Fruit fly (Drosophila melanogaster) whole organism, wandering third instar larva: ENCODE measurements around the gene CG12974.

ENCODE experiments used
- Abd-B ChIP-seq: fragments of >200 bp; optimal IDR thresholded peaks from 2 replicates; lab custom pipeline; 2017; ENCODE audit warnings: missing biosample characterization, missing genetic modification characterization
- CG32264 ChIP-seq: fragments of 200-800 bp; sonication (Bioruptor generic); optimal IDR thresholded peaks from 2 replicates; lab custom pipeline; 2016; ENCODE audit warnings: missing biosample characterization, missing genetic modification characterization
- Dfd ChIP-seq: fragments of >200 bp; optimal IDR thresholded peaks from 2 replicates; lab custom pipeline; 2017; ENCODE audit warnings: missing biosample characterization, missing genetic modification characterization
- GATAd ChIP-seq: sonication (Bioruptor generic); optimal IDR thresholded peaks from 2 replicates; lab custom pipeline; 2016; ENCODE audit warnings: missing biosample characterization, missing genetic modification characterization
- HLH106 ChIP-seq: fragments of 200-800 bp; optimal IDR thresholded peaks from 3 replicates; lab custom pipeline; 2019; ENCODE audit warnings: missing biosample characterization, mild to moderate bottlenecking, missing genetic modification characterization, moderate library complexity
- Hnf4 ChIP-seq: fragments of 200-800 bp; sonication (Bioruptor generic); optimal IDR thresholded peaks from 2 replicates; lab custom pipeline; 2016; ENCODE audit warnings: missing biosample characterization, mild to moderate bottlenecking, missing genetic modification characterization
- Hr78 ChIP-seq: fragments of >200 bp; optimal IDR thresholded peaks from 2 replicates; lab custom pipeline; 2017; ENCODE audit warnings: missing biosample characterization, missing genetic modification characterization
- Hr83 ChIP-seq: fragments of 200-300 bp; sonication (Bioruptor generic); optimal IDR thresholded peaks from 2 replicates; lab custom pipeline; 2016; ENCODE audit warnings: missing biosample characterization, mild to moderate bottlenecking, missing genetic modification characterization, moderate library complexity; ENCODE audit not compliant: poor library complexity, severe bottlenecking
- Jra ChIP-seq: sonication (Bioruptor generic); optimal IDR thresholded peaks from 2 replicates; lab custom pipeline; 2016; ENCODE audit warnings: missing biosample characterization, missing genetic modification characterization
- Mio ChIP-seq: sonication (Bioruptor generic); optimal IDR thresholded peaks from 2 replicates; lab custom pipeline; 2016; ENCODE audit warnings: missing biosample characterization, missing genetic modification characterization
- Myc ChIP-seq: fragments of >200 bp; optimal IDR thresholded peaks from 2 replicates; lab custom pipeline; 2017
- OdsH ChIP-seq: fragments of 200-800 bp; sonication (Bioruptor generic); optimal IDR thresholded peaks from 2 replicates; lab custom pipeline; 2016; ENCODE audit warnings: missing biosample characterization, mild to moderate bottlenecking, missing genetic modification characterization
- Rel ChIP-seq, 2 experiments: fragments of 200-800 bp; sonication (Bioruptor generic) in 1 of 2; optimal IDR thresholded peaks; 2 replicates in 1 of 2; 3 replicates in 1 of 2; lab custom pipeline; 2016 to 2019; ENCODE audit warnings: mild to moderate bottlenecking in 2 of 2, missing biosample characterization in 2 of 2, missing genetic modification characterization in 2 of 2, moderate library complexity in 1 of 2
- Sp1 ChIP-seq: fragments of 200-800 bp; sonication (Bioruptor generic); optimal IDR thresholded peaks from 3 replicates; lab custom pipeline; 2019; ENCODE audit warnings: missing biosample characterization, mild to moderate bottlenecking, missing genetic modification characterization, moderate library complexity
- Vsx2 ChIP-seq: fragments of 200-300, 225-300 bp; sonication (Bioruptor generic); optimal IDR thresholded peaks from 2 replicates; lab custom pipeline; 2018; ENCODE audit warnings: missing biosample characterization, missing genetic modification characterization; ENCODE audit not compliant: partially characterized antibody
- br ChIP-seq: fragments of 200-800 bp; sonication (Bioruptor generic); optimal IDR thresholded peaks from 2 replicates; lab custom pipeline; 2016; ENCODE audit warnings: missing biosample characterization, missing genetic modification characterization
- brk ChIP-seq: fragments of 200-800 bp; sonication (Bioruptor generic); optimal IDR thresholded peaks from 2 replicates; lab custom pipeline; 2016; ENCODE audit warnings: missing biosample characterization, mild to moderate bottlenecking, missing genetic modification characterization
- dmrt93B ChIP-seq: fragments of 200-800 bp; sonication (Bioruptor generic); optimal IDR thresholded peaks from 2 replicates; lab custom pipeline; 2018; ENCODE audit warnings: missing biosample characterization, mild to moderate bottlenecking, missing genetic modification characterization
- dsf ChIP-seq: sonication (Bioruptor generic); optimal IDR thresholded peaks from 2 replicates; lab custom pipeline; 2016; ENCODE audit warnings: missing biosample characterization, missing genetic modification characterization, borderline replicate concordance
- ey ChIP-seq: fragments of 200-800 bp; sonication (Bioruptor generic); optimal IDR thresholded peaks from 2 replicates; lab custom pipeline; 2016; ENCODE audit warnings: missing biosample characterization, missing genetic modification characterization
- foxo ChIP-seq, 2 experiments: fragments of 200-800 bp; sonication (Bioruptor generic); optimal IDR thresholded peaks; 2 replicates in 1 of 2; 3 replicates in 1 of 2; lab custom pipeline; 2016 to 2017; ENCODE audit warnings: missing biosample characterization in 2 of 2, missing genetic modification characterization in 2 of 2
- fru ChIP-seq: fragments of 200-800 bp; sonication (Bioruptor generic); optimal IDR thresholded peaks from 3 replicates; lab custom pipeline; 2016; ENCODE audit warnings: missing biosample characterization, mild to moderate bottlenecking, missing genetic modification characterization
- h ChIP-seq: fragments of 200-800 bp; sonication (Bioruptor generic); optimal IDR thresholded peaks from 3 replicates; lab custom pipeline; 2016; ENCODE audit warnings: missing biosample characterization, mild to moderate bottlenecking, missing genetic modification characterization
- jim ChIP-seq: fragments of 175-275, 200-325 bp; sonication (Bioruptor generic); optimal IDR thresholded peaks from 2 replicates; lab custom pipeline; 2016; ENCODE audit warnings: missing biosample characterization, mild to moderate bottlenecking, missing genetic modification characterization
- lola ChIP-seq: fragments of >200 bp; optimal IDR thresholded peaks from 2 replicates; lab custom pipeline; 2017; ENCODE audit warnings: missing biosample characterization, missing genetic modification characterization
- psq ChIP-seq: fragments of 200-800 bp; sonication (Bioruptor generic); optimal IDR thresholded peaks from 3 replicates; lab custom pipeline; 2017; ENCODE audit warnings: missing biosample characterization, mild to moderate bottlenecking, missing genetic modification characterization, moderate library complexity
- rgr ChIP-seq: fragments of 200-800 bp; sonication (Bioruptor generic); optimal IDR thresholded peaks from 3 replicates; lab custom pipeline; 2016; ENCODE audit warnings: missing biosample characterization, mild to moderate bottlenecking, missing genetic modification characterization
- sage ChIP-seq: fragments of 200-800 bp; sonication (Bioruptor generic); optimal IDR thresholded peaks from 2 replicates; lab custom pipeline; 2016; ENCODE audit warnings: missing biosample characterization, mild to moderate bottlenecking, missing genetic modification characterization
- sv ChIP-seq: fragments of 200-800 bp; sonication (Bioruptor generic); optimal IDR thresholded peaks from 3 replicates; lab custom pipeline; 2016; ENCODE audit warnings: missing biosample characterization, missing genetic modification characterization
- usp ChIP-seq: fragments of >200 bp; optimal IDR thresholded peaks from 2 replicates; lab custom pipeline; 2017; ENCODE audit warnings: missing biosample characterization, missing genetic modification characterization
- woc ChIP-seq: sonication (Bioruptor generic); optimal IDR thresholded peaks from 2 replicates; lab custom pipeline; 2016; ENCODE audit warnings: missing biosample characterization, mild to moderate bottlenecking, missing genetic modification characterization

The CG12974 gene

dm6 chr3L:21279876-21280566, 5.7 kb downstream of the CG12974 start, which contains the start of gene AcCoAS:
Gene AcCoAS, minus strand, starts transcription at chr3L:21280243.
- peak; percentile 67 for TF ChIP-seq rgr (GFP tag; lab: Kevin White, UChicago)
- TF ChIP-seq CG32264 (GFP tag; lab: Kevin White, UChicago), result peak; percentile 4
- TF ChIP-seq h (GFP tag; lab: Kevin White, UChicago), result peak; percentile 87
- no peak for TF ChIP-seq dmrt93B (GFP tag; lab: Kevin White, UChicago)
- no peak for TF ChIP-seq Rel (GFP tag; optimal IDR thresholded peaks at IDR 0.05; lab: Kevin White, UChicago)
- peak; percentile 33 for TF ChIP-seq Rel (tag; optimal IDR thresholded peaks at IDR 0.05; lab: Kevin White, UChicago)
- TF ChIP-seq sv (GFP tag; lab: Kevin White, UChicago), result peak; percentile 4
- no peak for TF ChIP-seq sage (GFP tag; lab: Kevin White, UChicago)
- peak; percentile 31 for TF ChIP-seq HLH106 (tag; lab: Kevin White, UChicago)
- no peak for TF ChIP-seq Vsx2 (GFP tag; lab: Kevin White, UChicago)
- peak; percentile 55 for TF ChIP-seq Sp1 (GFP tag; lab: Kevin White, UChicago)
- TF ChIP-seq br (GFP tag; lab: Kevin White, UChicago), result peak; percentile 68
- no peak for TF ChIP-seq usp (GFP tag; lab: Kevin White, UChicago)
- TF ChIP-seq Mio, result peak; percentile 21
- peak; percentile 29 for TF ChIP-seq psq (GFP tag; lab: Kevin White, UChicago)
- TF ChIP-seq Hr78 (GFP tag; lab: Kevin White, UChicago), result no peak
- peak; percentile 67 for TF ChIP-seq Hr83 (GFP tag; lab: Kevin White, UChicago)
- peak; percentile 29 for TF ChIP-seq brk (GFP tag; lab: Kevin White, UChicago)
- TF ChIP-seq foxo (GFP tag; optimal IDR thresholded peaks at IDR 0.05; lab: Kevin White, UChicago), result peak; percentile 8 to 74
- TF ChIP-seq Hnf4 (GFP tag; lab: Kevin White, UChicago), result peak; percentile 15
- peak; percentile 65 for TF ChIP-seq OdsH
- TF ChIP-seq ey, result peak; percentile 62
- peak; percentile 47 for TF ChIP-seq Jra (GFP tag; lab: Kevin White, UChicago)
- peak; percentile 63 for TF ChIP-seq fru (GFP tag; lab: Kevin White, UChicago)

- TF ChIP-seq OdsH, result no peak
- TF ChIP-seq jim (GFP tag; lab: Kevin White, UChicago), result no peak
- TF ChIP-seq Myc (lab: Kevin White, UChicago), result no peak
- no peak for TF ChIP-seq GATAd (GFP tag; lab: Kevin White, UChicago)
- no peak for TF ChIP-seq sage (GFP tag; lab: Kevin White, UChicago)
- TF ChIP-seq Abd-B, result no peak
- no peak for TF ChIP-seq Dfd (GFP tag; lab: Kevin White, UChicago)
- TF ChIP-seq Hr78 (GFP tag; lab: Kevin White, UChicago), result no peak
- TF ChIP-seq woc (GFP tag; lab: Kevin White, UChicago), result no peak
- TF ChIP-seq Vsx2 (GFP tag; lab: Kevin White, UChicago), result no peak
- no peak for TF ChIP-seq lola (GFP tag; lab: Kevin White, UChicago)
- TF ChIP-seq usp (GFP tag; lab: Kevin White, UChicago), result no peak
These were observed 6.6 kb downstream of the CG12974 start for dm6 chr3L:21279168-21279567.

- no peak for TF ChIP-seq br (GFP tag; lab: Kevin White, UChicago)
- peak; percentile 15 for TF ChIP-seq h (GFP tag; lab: Kevin White, UChicago)
- peak; percentile 39 for TF ChIP-seq Vsx2 (GFP tag; lab: Kevin White, UChicago)
- TF ChIP-seq Rel (GFP tag; optimal IDR thresholded peaks at IDR 0.05; lab: Kevin White, UChicago), result no peak
- TF ChIP-seq Rel (tag; optimal IDR thresholded peaks at IDR 0.05; lab: Kevin White, UChicago), result peak; percentile 15
- no peak for TF ChIP-seq dsf (GFP tag; lab: Kevin White, UChicago)
These were observed 7.7 kb downstream of the CG12974 start for dm6 chr3L:21277897-21278530.
